Fruit fly (Drosophila melanogaster) whole organism, embryonic: ENCODE measurements around the gene Hmt4-20.

ENCODE experiments used
- Ada2b ChIP-seq: fragments of 200-800 bp; sonication (Bioruptor generic); IDR thresholded peaks from 2 replicates; pipeline ENCODE4 v1.3.6; 2022; ENCODE audit warnings: missing biosample characterization, missing genetic modification characterization
- CG10267 ChIP-seq: fragments of 200-800 bp; sonication (Bioruptor generic); optimal IDR thresholded peaks from 2 replicates; lab custom pipeline; 2018; ENCODE audit warnings: missing biosample characterization, mild to moderate bottlenecking, missing genetic modification characterization, moderate library complexity
- CG10959 ChIP-seq: fragments of 200-800 bp; sonication (Bioruptor generic); IDR thresholded peaks from 2 replicates; pipeline ENCODE4 v1.3.6; 2022; ENCODE audit warnings: missing biosample characterization, missing genetic modification characterization
- CG12236 ChIP-seq: fragments of 200-800 bp; sonication (Bioruptor generic); optimal IDR thresholded peaks from 2 replicates; lab custom pipeline; 2016; ENCODE audit warnings: missing biosample characterization, missing genetic modification characterization
- CG14050 ChIP-seq: fragments of 200-800 bp; sonication (Bioruptor generic); IDR thresholded peaks from 3 replicates; pipeline ENCODE4 v1.3.6; 2022; ENCODE audit warnings: missing biosample characterization, missing genetic modification characterization
- CG15073 ChIP-seq: fragments of 200-800 bp; sonication (Bioruptor generic); optimal IDR thresholded peaks from 2 replicates; lab custom pipeline; 2016; ENCODE audit warnings: missing biosample characterization, missing genetic modification characterization
- CG16813 ChIP-seq: fragments of 200-800 bp; sonication (Bioruptor generic); IDR thresholded peaks from 3 replicates; pipeline ENCODE4 v1.3.6; 2022; ENCODE audit warnings: missing biosample characterization, missing genetic modification characterization; ENCODE audit not compliant: partially characterized antibody
- CG17829 ChIP-seq: fragments of 200-800 bp; optimal IDR thresholded peaks from 2 replicates; lab custom pipeline; 2019; ENCODE audit warnings: missing biosample characterization, mild to moderate bottlenecking, missing genetic modification characterization, moderate library complexity
- CG17912 ChIP-seq: fragments of 200-800 bp; sonication (Bioruptor generic); optimal IDR thresholded peaks from 2 replicates; lab custom pipeline; 2018; ENCODE audit warnings: missing biosample characterization, mild to moderate bottlenecking, missing genetic modification characterization
- CG18764 ChIP-seq: fragments of 200-800 bp; sonication (Bioruptor generic); optimal IDR thresholded peaks from 3 replicates; lab custom pipeline; 2016; ENCODE audit warnings: missing biosample characterization, missing genetic modification characterization
- CG2678 ChIP-seq: fragments of 200-800 bp; sonication (Bioruptor generic); optimal IDR thresholded peaks from 3 replicates; lab custom pipeline; 2019; ENCODE audit warnings: missing biosample characterization, mild to moderate bottlenecking, missing genetic modification characterization, moderate library complexity
- CG2712 ChIP-seq: fragments of 200-800 bp; optimal IDR thresholded peaks from 3 replicates; lab custom pipeline; 2019; ENCODE audit warnings: missing biosample characterization, mild to moderate bottlenecking, missing genetic modification characterization, moderate library complexity
- CG2875 ChIP-seq: fragments of 200-800 bp; sonication (Bioruptor generic); optimal IDR thresholded peaks from 2 replicates; lab custom pipeline; 2017; ENCODE audit warnings: missing biosample characterization, mild to moderate bottlenecking, missing genetic modification characterization, missing genetic modification reagents
- CG30020 ChIP-seq: fragments of 200-800 bp; optimal IDR thresholded peaks from 2 replicates; lab custom pipeline; 2019; ENCODE audit warnings: missing biosample characterization, mild to moderate bottlenecking, missing genetic modification characterization, moderate library complexity
- CG30403 ChIP-seq: fragments of 200-800 bp; sonication (Bioruptor generic); optimal IDR thresholded peaks from 3 replicates; lab custom pipeline; 2016; ENCODE audit warnings: missing biosample characterization, missing genetic modification characterization
- CG31441 ChIP-seq: fragments of 200-800 bp; sonication (Bioruptor generic); IDR thresholded peaks from 2 replicates; pipeline ENCODE4 v1.3.6; 2022; ENCODE audit warnings: missing biosample characterization, missing genetic modification characterization
- CG3407 ChIP-seq: fragments of 200-800 bp; sonication (Bioruptor generic); optimal IDR thresholded peaks from 2 replicates; lab custom pipeline; 2018; ENCODE audit warnings: missing biosample characterization, mild to moderate bottlenecking, missing genetic modification characterization
- CG43689 ChIP-seq: fragments of 200-800 bp; sonication (Bioruptor generic); IDR thresholded peaks from 2 replicates; pipeline ENCODE4 v1.3.6; 2022; ENCODE audit warnings: missing biosample characterization, missing genetic modification characterization
- CG6254 ChIP-seq: fragments of 200-800 bp; sonication (Bioruptor generic); optimal IDR thresholded peaks from 3 replicates; lab custom pipeline; 2017; ENCODE audit warnings: mild to moderate bottlenecking, missing biosample characterization, missing genetic modification reagents, missing genetic modification characterization
- CG7839 ChIP-seq: fragments of 200-800 bp; sonication (Bioruptor generic); optimal IDR thresholded peaks from 3 replicates; lab custom pipeline; 2018; ENCODE audit warnings: missing biosample characterization, mild to moderate bottlenecking, missing genetic modification characterization, moderate library complexity
- CG8388 ChIP-seq: fragments of 200-800 bp; sonication (Bioruptor generic); optimal IDR thresholded peaks from 2 replicates; lab custom pipeline; 2019; ENCODE audit warnings: missing biosample characterization, mild to moderate bottlenecking, missing genetic modification characterization, moderate library complexity
- CG9727 ChIP-seq: fragments of 200-800 bp; sonication (Bioruptor generic); optimal IDR thresholded peaks from 3 replicates; lab custom pipeline; 2017; ENCODE audit warnings: missing biosample characterization, mild to moderate bottlenecking, missing genetic modification characterization
- E2f1 ChIP-seq: fragments of 200-800 bp; sonication (Bioruptor generic); IDR thresholded peaks from 2 replicates; pipeline ENCODE4 v1.3.6; 2022; ENCODE audit warnings: missing biosample characterization, missing genetic modification characterization
- Fer3 ChIP-seq: fragments of 200-800 bp; sonication (Bioruptor generic); optimal IDR thresholded peaks from 2 replicates; lab custom pipeline; 2018; ENCODE audit warnings: missing biosample characterization, mild to moderate bottlenecking, missing genetic modification characterization, moderate library complexity
- H2.0 ChIP-seq: fragments of 200-800 bp; sonication (Bioruptor generic); IDR thresholded peaks from 2 replicates; pipeline ENCODE4 v1.3.6; 2022; ENCODE audit warnings: missing biosample characterization, missing genetic modification characterization
- HLH3B ChIP-seq: fragments of 200-800 bp; sonication (Bioruptor generic); IDR thresholded peaks from 2 replicates; pipeline ENCODE4 v1.3.6; 2022; ENCODE audit warnings: missing biosample characterization, missing genetic modification characterization
- HmgD ChIP-seq: fragments of 200-800 bp; sonication (Bioruptor generic); optimal IDR thresholded peaks from 3 replicates; lab custom pipeline; 2016; ENCODE audit warnings: missing biosample characterization, missing genetic modification characterization
- Hsf ChIP-seq: fragments of 200-800 bp; sonication (Bioruptor generic); optimal IDR thresholded peaks from 3 replicates; lab custom pipeline; 2016; ENCODE audit warnings: missing biosample characterization, missing genetic modification characterization
- PHDP ChIP-seq: fragments of 200-800 bp; sonication (Bioruptor generic); optimal IDR thresholded peaks from 3 replicates; lab custom pipeline; 2018; ENCODE audit warnings: missing biosample characterization, mild to moderate bottlenecking, missing genetic modification characterization, moderate library complexity
- Sox102F ChIP-seq: fragments of 200-800 bp; sonication (Bioruptor generic); optimal IDR thresholded peaks from 2 replicates; lab custom pipeline; 2018; ENCODE audit warnings: missing biosample characterization, mild to moderate bottlenecking, missing genetic modification characterization, moderate library complexity
- Ssrp ChIP-seq: fragments of 200-800 bp; sonication (Bioruptor generic); optimal IDR thresholded peaks from 2 replicates; lab custom pipeline; 2018; ENCODE audit warnings: missing biosample characterization, mild to moderate bottlenecking, missing genetic modification characterization, moderate library complexity
- Xbp1 ChIP-seq: fragments of 200-800 bp; sonication (Bioruptor generic); optimal IDR thresholded peaks from 3 replicates; lab custom pipeline; 2016; ENCODE audit warnings: missing biosample characterization, mild to moderate bottlenecking, missing genetic modification characterization
- ara ChIP-seq: fragments of 200-800 bp; sonication (Bioruptor generic); IDR thresholded peaks from 2 replicates; pipeline ENCODE4 v1.3.6; 2022; ENCODE audit warnings: missing biosample characterization, missing genetic modification characterization
- az2 ChIP-seq: fragments of 200-800 bp; sonication (Bioruptor generic); optimal IDR thresholded peaks from 3 replicates; lab custom pipeline; 2016; ENCODE audit warnings: missing biosample characterization, missing genetic modification characterization
- bcd ChIP-seq: fragments of 200-800 bp; sonication (Bioruptor generic); optimal IDR thresholded peaks from 2 replicates; lab custom pipeline; 2017; ENCODE audit warnings: missing biosample characterization, mild to moderate bottlenecking, missing genetic modification characterization
- bsh ChIP-seq, 2 experiments: fragments of 200-800 bp; sonication (Bioruptor generic); optimal IDR thresholded peaks; 2 replicates each; lab custom pipeline; 2017 to 2018; ENCODE audit warnings: mild to moderate bottlenecking in 2 of 2, missing biosample characterization in 2 of 2, missing genetic modification characterization in 2 of 2, moderate library complexity in 1 of 2
- cwo ChIP-seq: fragments of 200-800 bp; sonication (Bioruptor generic); optimal IDR thresholded peaks from 3 replicates; lab custom pipeline; 2017; ENCODE audit warnings: missing biosample characterization, missing genetic modification characterization, mild to moderate bottlenecking, moderate library complexity, missing genetic modification reagents
- dan ChIP-seq: fragments of 200-800 bp; sonication (Bioruptor generic); IDR thresholded peaks from 2 replicates; pipeline ENCODE4 v1.3.6; 2022; ENCODE audit warnings: missing biosample characterization, missing genetic modification characterization
- dmrt11E ChIP-seq: fragments of 200-800 bp; sonication (Bioruptor generic); optimal IDR thresholded peaks from 3 replicates; lab custom pipeline; 2018; ENCODE audit warnings: missing biosample characterization, mild to moderate bottlenecking, missing genetic modification characterization, moderate library complexity
- ftz-f1 ChIP-seq: fragments of 200-800 bp; sonication (Bioruptor generic); optimal IDR thresholded peaks from 2 replicates; lab custom pipeline; 2016; ENCODE audit warnings: missing biosample characterization, missing genetic modification characterization
- gem ChIP-seq: fragments of 200-800 bp; sonication (Bioruptor generic); optimal IDR thresholded peaks from 2 replicates; lab custom pipeline; 2019; ENCODE audit warnings: missing biosample characterization, mild to moderate bottlenecking, missing genetic modification characterization, moderate library complexity
- hb ChIP-seq: fragments of 200-800 bp; sonication (Bioruptor generic); IDR thresholded peaks from 3 replicates; pipeline ENCODE4 v1.3.6; 2022; ENCODE audit warnings: missing biosample characterization, missing genetic modification characterization; ENCODE audit not compliant: partially characterized antibody
- kah ChIP-seq: fragments of 200-800 bp; sonication (Bioruptor generic); optimal IDR thresholded peaks from 2 replicates; lab custom pipeline; 2018; ENCODE audit warnings: missing biosample characterization, mild to moderate bottlenecking, missing genetic modification characterization
- nmo ChIP-seq: fragments of 200-800 bp; sonication (Bioruptor generic); optimal IDR thresholded peaks from 2 replicates; lab custom pipeline; 2018; ENCODE audit warnings: missing biosample characterization, mild to moderate bottlenecking, missing genetic modification characterization, moderate library complexity
- phol ChIP-seq: fragments of 200-800 bp; sonication (Bioruptor generic); optimal IDR thresholded peaks from 3 replicates; lab custom pipeline; 2018; ENCODE audit warnings: missing biosample characterization, mild to moderate bottlenecking, missing genetic modification characterization, moderate library complexity
- psq ChIP-seq: fragments of 200-800 bp; sonication (Bioruptor generic); optimal IDR thresholded peaks from 2 replicates; lab custom pipeline; 2017; ENCODE audit warnings: missing biosample characterization, missing genetic modification characterization
- ro ChIP-seq: fragments of 200-800 bp; sonication (Bioruptor generic); IDR thresholded peaks from 2 replicates; pipeline ENCODE4 v1.3.6; 2022; ENCODE audit warnings: missing biosample characterization, missing genetic modification characterization
- sens ChIP-seq: fragments of 200-800 bp; sonication (Bioruptor generic); peaks from one replicate; lab custom pipeline; 2016; ENCODE audit warnings: missing biosample characterization, missing genetic modification characterization
- stwl ChIP-seq: fragments of 200-800 bp; sonication (Bioruptor generic); optimal IDR thresholded peaks from 3 replicates; lab custom pipeline; 2018; ENCODE audit warnings: missing biosample characterization, mild to moderate bottlenecking, missing genetic modification characterization, moderate library complexity
- vvl ChIP-seq: fragments of 200-800 bp; sonication (Bioruptor generic); IDR thresholded peaks from 2 replicates; pipeline ENCODE4 v1.3.6; 2022; ENCODE audit warnings: missing biosample characterization, missing genetic modification characterization

Hmt4-20 gene

DNA sequence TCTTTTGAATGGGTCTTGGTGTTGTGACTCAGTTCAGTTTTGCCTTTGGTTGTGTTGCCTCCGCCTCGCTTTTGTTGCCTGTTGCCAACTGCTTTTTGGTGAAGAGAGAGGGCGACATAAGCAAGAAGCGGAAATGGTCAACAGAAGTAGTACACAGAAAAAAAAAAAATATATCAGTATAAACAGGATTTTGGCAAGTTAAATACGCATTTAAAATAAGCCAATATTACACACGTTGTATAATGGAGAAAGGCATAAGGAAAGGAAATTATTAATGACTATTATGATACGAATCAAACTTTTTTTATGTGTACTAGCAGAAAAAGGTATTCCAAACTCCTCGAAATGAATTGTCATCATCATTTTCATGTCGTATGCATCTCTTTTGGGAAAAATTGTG is 40.2 kb upstream of the Hmt4-20 start:
- peak; percentile 45 for TF ChIP-seq Sox102F (GFP tag; lab: Kevin White, UChicago)
- TF ChIP-seq CG9727 (GFP tag; lab: Kevin White, UChicago): peak; percentile 8
- TF ChIP-seq psq (GFP tag; lab: Kevin White, UChicago): no peak
- peak; percentile 33 for TF ChIP-seq phol (tag; lab: Kevin White, UChicago)
- no peak for TF ChIP-seq CG3407
- no peak for TF ChIP-seq ro (GFP tag; lab: Robert Waterston, UW)
- peak; percentile 1 for TF ChIP-seq stwl (tag; lab: Kevin White, UChicago)
- TF ChIP-seq dmrt11E (tag; lab: Kevin White, UChicago): peak; percentile 58
- peak; percentile 11 for TF ChIP-seq CG8388 (GFP tag; lab: Kevin White, UChicago)
- TF ChIP-seq Ssrp: peak; percentile 23
- TF ChIP-seq CG14050 (GFP tag; lab: Robert Waterston, UW): no peak
- no peak for TF ChIP-seq HLH3B
- no peak for TF ChIP-seq ftz-f1 (GFP tag; lab: Kevin White, UChicago)
- no peak for TF ChIP-seq CG17912 (GFP tag; lab: Kevin White, UChicago)
- no peak for TF ChIP-seq dan (GFP tag; lab: Robert Waterston, UW)
- TF ChIP-seq CG2712 (tag; lab: Kevin White, UChicago): peak; percentile 42
- TF ChIP-seq CG12236 (GFP tag; lab: Kevin White, UChicago): no peak
- TF ChIP-seq Ada2b (GFP tag; lab: Robert Waterston, UW): 0 out of 2 replicates have a peak, but pooled peaks have one; percentile 8
- no peak for TF ChIP-seq CG10959 (GFP tag; lab: Robert Waterston, UW)
- TF ChIP-seq kah (GFP tag; lab: Kevin White, UChicago): no peak
- TF ChIP-seq cwo (GFP tag; lab: Kevin White, UChicago): no peak
- TF ChIP-seq sens (GFP tag; lab: Kevin White, UChicago): peak; percentile 86
- 0 out of 2 replicates have a peak, but pooled peaks have one; percentile 14 for TF ChIP-seq vvl (GFP tag; lab: Robert Waterston, UW)
- TF ChIP-seq bsh (GFP tag; optimal IDR thresholded peaks at IDR 0.05; lab: Kevin White, UChicago): peak in 1 of 2 experiments; percentile 64
- no peak for TF ChIP-seq Fer3 (tag; lab: Kevin White, UChicago)
- peak; percentile 6 for TF ChIP-seq Xbp1 (GFP tag; lab: Kevin White, UChicago)
- no peak for TF ChIP-seq CG16813 (GFP tag; lab: Robert Waterston, UW)
- 0 out of 2 replicates have a peak, but pooled peaks have one; percentile 17 for TF ChIP-seq H2.0
- peak; percentile 6 for TF ChIP-seq CG30403
- TF ChIP-seq CG43689 (GFP tag; lab: Robert Waterston, UW): no peak
- TF ChIP-seq CG6254 (GFP tag; lab: Kevin White, UChicago): peak; percentile 47
- no peak for TF ChIP-seq CG30020
- TF ChIP-seq Hsf: peak; percentile 14
- no peak for TF ChIP-seq CG2875 (GFP tag; lab: Kevin White, UChicago)
- TF ChIP-seq bcd (GFP tag; lab: Kevin White, UChicago): no peak
- TF ChIP-seq ara: peak; percentile 51; the same call in 1 of the 2 replicates
- TF ChIP-seq PHDP (tag; lab: Kevin White, UChicago): peak; percentile 27
- no peak for TF ChIP-seq CG18764 (GFP tag; lab: Kevin White, UChicago)
- TF ChIP-seq CG15073 (GFP tag; lab: Kevin White, UChicago): no peak
- no peak for TF ChIP-seq E2f1
- peak; percentile 31 for TF ChIP-seq CG2678
- TF ChIP-seq gem: peak; percentile 53
- no peak for TF ChIP-seq az2 (GFP tag; lab: Kevin White, UChicago)
- TF ChIP-seq CG7839 (tag; lab: Kevin White, UChicago): peak; percentile 61
- peak; percentile 32 for TF ChIP-seq nmo (GFP tag; lab: Kevin White, UChicago)
- no peak for TF ChIP-seq HmgD (GFP tag; lab: Kevin White, UChicago)
- TF ChIP-seq hb (GFP tag; lab: Robert Waterston, UW): no peak
- peak; percentile 13 for TF ChIP-seq CG17829 (tag; lab: Kevin White, UChicago)
- TF ChIP-seq CG31441 (GFP tag; lab: Robert Waterston, UW): peak; percentile 43; the same call in 1 of the 2 replicates
- peak; percentile 30 for TF ChIP-seq CG10267 (tag; lab: Kevin White, UChicago)
